Worm (Caenorhabditis elegans): ENCODE measurements around the gene lgc-24.

DNA sequence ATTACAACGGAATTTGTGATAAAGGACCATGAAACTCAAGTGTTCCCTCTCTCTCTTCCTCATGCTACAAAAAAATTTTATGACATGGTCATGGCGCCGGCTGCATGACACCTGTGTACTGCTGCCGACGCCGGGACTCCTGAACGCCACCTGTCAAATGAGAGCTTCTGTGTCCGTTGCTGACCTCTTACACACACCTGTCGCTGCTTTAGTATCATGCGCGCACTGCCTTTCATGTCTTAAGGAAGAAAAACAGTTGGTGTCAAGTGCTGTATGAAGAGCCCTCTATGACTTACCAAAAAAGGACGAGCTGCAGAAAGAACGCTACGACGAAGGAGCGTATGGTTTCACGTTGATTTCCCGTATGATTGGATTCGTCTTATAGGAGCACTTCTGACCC is 24.3 kb downstream of the lgc-24 start:
- no peak for TF ChIP-seq spr-3 (GFP tag; optimal IDR thresholded peaks at IDR 0.05)
- no peak for TF ChIP-seq jun-1 (tag; optimal IDR thresholded peaks at IDR 0.05)
- TF ChIP-seq zip-2 (tag; optimal IDR thresholded peaks at IDR 0.05), result no peak
- TF ChIP-seq mdl-1 (tag; optimal IDR thresholded peaks at IDR 0.05), result no peak
- TF ChIP-seq aly-2 (tag; optimal IDR thresholded peaks at IDR 0.05), result no peak
- TF ChIP-seq ama-1 (optimal IDR thresholded peaks at IDR 0.05), result no peak
- TF ChIP-seq nhr-10 (tag; optimal IDR thresholded peaks at IDR 0.05), result no peak
- TF ChIP-seq unc-130 (GFP tag; optimal IDR thresholded peaks at IDR 0.05), result no peak
- no peak for TF ChIP-seq fkh-10 (GFP tag; optimal IDR thresholded peaks at IDR 0.05)
- TF ChIP-seq ztf-11 (tag; optimal IDR thresholded peaks at IDR 0.05), result no peak
- no peak for TF ChIP-seq ceh-82 (tag; optimal IDR thresholded peaks at IDR 0.05)
- no peak for TF ChIP-seq nhr-76 (tag; optimal IDR thresholded peaks at IDR 0.05)
- no peak for TF ChIP-seq snpc-4 (tag; optimal IDR thresholded peaks at IDR 0.05)

Data from whole organism, L4 larva.